Worm (Caenorhabditis elegans): ENCODE measurements around the gene bath-4.

- TF ChIP-seq ama-1 (optimal IDR thresholded peaks at IDR 0.05) (no peak), sdc-2 (tag; optimal IDR thresholded peaks at IDR 0.05) (no peak), pqm-1 (tag; optimal IDR thresholded peaks at IDR 0.05) (no peak), tbx-7 (tag; optimal IDR thresholded peaks at IDR 0.05) (no peak), unc-55 (GFP tag; optimal IDR thresholded peaks at IDR 0.05) (no peak)
These were observed 33.1 kb downstream of the bath-4 start, which contains the start of gene math-6 for ce11 chrII:1884635-1885034.
